Worm (Caenorhabditis elegans) whole organism, midembryonic: ENCODE results near the gene mrps-18C.

Source experiments
- T22C8.4 ChIP-seq: fragments of 200-800 bp; sonication (Bioruptor generic); IDR thresholded peaks from 2 replicates; pipeline ENCODE4 v1.3.6; 2022; ENCODE audit warnings: missing genetic modification characterization, missing compliant biosample characterization
- cog-1 ChIP-seq: sonication (generic microtip); optimal IDR thresholded peaks from 2 replicates; lab custom pipeline; 2016; ENCODE audit warnings: missing genetic modification characterization, missing compliant biosample characterization
- flt-1 ChIP-seq: fragments of 200-800 bp; sonication (Bioruptor generic); IDR thresholded peaks from 2 replicates; pipeline ENCODE4 v1.3.6; 2022; ENCODE audit warnings: missing genetic modification characterization, missing compliant biosample characterization
- klf-2 ChIP-seq: fragments of 200-800 bp; sonication (Bioruptor generic); conservative IDR thresholded peaks from 2 replicates; pipeline ENCODE4 v1.3.6; 2022; ENCODE audit warnings: missing genetic modification reagents, missing genetic modification characterization, missing compliant biosample characterization
- med-1 ChIP-seq: sonication (generic microtip); optimal IDR thresholded peaks from 2 replicates; lab custom pipeline; 2017; ENCODE audit warnings: missing genetic modification characterization, mild to moderate bottlenecking, missing compliant biosample characterization, antibody characterized with exemption, missing genetic modification reagents; ENCODE audit not compliant: insufficient read depth
- ref-1 ChIP-seq: fragments of 200-800 bp; sonication (Bioruptor generic); conservative IDR thresholded peaks from 2 replicates; pipeline ENCODE4 v1.3.6; 2022; ENCODE audit warnings: missing genetic modification reagents, missing genetic modification characterization, missing compliant biosample characterization
- ztf-23 ChIP-seq: fragments of 200-800 bp; sonication (Bioruptor generic); IDR thresholded peaks from 2 replicates; pipeline ENCODE4 v1.3.6; 2022; ENCODE audit warnings: missing genetic modification reagents, missing genetic modification characterization, missing compliant biosample characterization
- ztf-29 ChIP-seq: fragments of 200-800 bp; sonication (Bioruptor generic); IDR thresholded peaks from 2 replicates; pipeline ENCODE4 v1.3.6; 2022; ENCODE audit warnings: missing genetic modification reagents, missing genetic modification characterization, missing compliant biosample characterization

DNA sequence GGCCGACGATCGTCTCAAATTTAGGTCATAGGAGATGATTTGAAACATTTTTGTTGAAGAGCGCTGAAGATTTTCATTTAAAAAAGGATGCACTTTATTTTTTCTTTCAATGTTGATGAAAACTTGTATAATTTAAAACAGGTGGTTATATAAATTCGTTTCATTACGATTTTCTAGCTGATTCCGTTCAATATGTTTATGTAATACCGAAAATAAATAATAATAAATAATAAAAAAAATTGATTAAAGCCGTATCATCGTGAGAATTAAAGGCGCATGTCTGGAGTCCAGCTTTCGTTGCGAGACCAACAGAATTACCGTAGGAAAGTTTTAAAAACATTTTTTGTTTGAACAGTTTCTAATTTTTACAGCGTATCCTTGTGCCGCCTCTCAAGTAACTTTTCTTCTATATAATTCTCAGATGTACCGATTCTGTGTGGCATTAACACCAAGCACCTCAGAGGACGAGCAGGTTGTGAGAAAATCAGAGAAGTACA is 3.1 kb upstream of the mrps-18C start, which contains the start of the genes C26E6.12 and eri-9:
- TF ChIP-seq flt-1 (GFP tag; lab: Robert Waterston, UW): no peak
- TF ChIP-seq klf-2 (GFP tag; lab: Robert Waterston, UW): no peak
- no peak for TF ChIP-seq ref-1 (GFP tag; lab: Robert Waterston, UW)
- TF ChIP-seq ztf-23 (GFP tag; lab: Robert Waterston, UW): no peak
- no peak for TF ChIP-seq med-1 (GFP tag; lab: Kevin White, UChicago)
- no peak for TF ChIP-seq ztf-29 (GFP tag; lab: Robert Waterston, UW)
- no peak for TF ChIP-seq T22C8.4 (GFP tag; lab: Robert Waterston, UW)
- TF ChIP-seq cog-1 (tag; lab: Kevin White, UChicago): no peak
